Fruit fly (Drosophila melanogaster) whole organism, embryonic: ENCODE measurements around the gene CG12069.
A peak's percentile ranks its signal among the peaks of the same experiment; 100 is the strongest.

Experiments used
- Ada2b ChIP-seq: fragments of 200-800 bp; sonication (Bioruptor generic); IDR thresholded peaks from 2 replicates; pipeline ENCODE4 v1.3.6; 2022; ENCODE audit warnings: missing biosample characterization, missing genetic modification characterization
- Awh ChIP-seq: fragments of 200-800 bp; sonication (Bioruptor generic); IDR thresholded peaks from 2 replicates; pipeline ENCODE4, ENCODE4 v1.3.6; 2022; ENCODE audit warnings: missing biosample characterization, missing genetic modification characterization
- B-H1 ChIP-seq: fragments of 200-800 bp; sonication (Bioruptor generic); IDR thresholded peaks from 3 replicates; pipeline ENCODE4 v1.3.6; 2022; ENCODE audit warnings: missing biosample characterization, missing genetic modification characterization
- Blimp-1 ChIP-seq: fragments of 200-800 bp; sonication (Bioruptor generic); optimal IDR thresholded peaks from 3 replicates; lab custom pipeline; 2018; ENCODE audit warnings: missing biosample characterization, missing genetic modification characterization, mild to moderate bottlenecking, moderate library complexity, missing genetic modification reagents
- CG10274 ChIP-seq: fragments of 200-800 bp; sonication (Bioruptor generic); optimal IDR thresholded peaks from 3 replicates; lab custom pipeline; 2017; ENCODE audit warnings: missing biosample characterization, mild to moderate bottlenecking, missing genetic modification characterization
- CG10543 ChIP-seq: fragments of 200-800 bp; sonication (Bioruptor generic); optimal IDR thresholded peaks from 3 replicates; lab custom pipeline; 2017; ENCODE audit warnings: missing biosample characterization, mild to moderate bottlenecking, missing genetic modification characterization, moderate library complexity
- CG11398 ChIP-seq: fragments of 200-800 bp; sonication (Bioruptor generic); optimal IDR thresholded peaks from 2 replicates; lab custom pipeline; 2016; ENCODE audit warnings: missing biosample characterization, missing genetic modification characterization
- CG12104 ChIP-seq: fragments of 200-800 bp; sonication (Bioruptor generic); optimal IDR thresholded peaks from 3 replicates; lab custom pipeline; 2016; ENCODE audit warnings: missing biosample characterization, missing genetic modification characterization
- CG12299 ChIP-seq: fragments of 200-800 bp; sonication (Bioruptor generic); optimal IDR thresholded peaks from 2 replicates; lab custom pipeline; 2018; ENCODE audit warnings: missing biosample characterization, mild to moderate bottlenecking, missing genetic modification characterization
- CG14014 ChIP-seq: fragments of 200-800 bp; sonication (Bioruptor generic); IDR thresholded peaks from 2 replicates; pipeline ENCODE4 v1.3.6; 2022; ENCODE audit warnings: missing biosample characterization, missing genetic modification characterization
- CG16813 ChIP-seq: fragments of 200-800 bp; sonication (Bioruptor generic); IDR thresholded peaks from 3 replicates; pipeline ENCODE4 v1.3.6; 2022; ENCODE audit warnings: missing biosample characterization, missing genetic modification characterization; ENCODE audit not compliant: partially characterized antibody
- CG17361 ChIP-seq: fragments of 200-800 bp; sonication (Bioruptor generic); IDR thresholded peaks from 3 replicates; pipeline ENCODE4 v1.3.6; 2022; ENCODE audit warnings: missing biosample characterization, missing genetic modification characterization
- CG2875 ChIP-seq: fragments of 200-800 bp; sonication (Bioruptor generic); optimal IDR thresholded peaks from 2 replicates; lab custom pipeline; 2017; ENCODE audit warnings: missing biosample characterization, mild to moderate bottlenecking, missing genetic modification characterization, missing genetic modification reagents
- CG4707 ChIP-seq: fragments of 200-800 bp; sonication (Bioruptor generic); optimal IDR thresholded peaks from 2 replicates; lab custom pipeline; 2018; ENCODE audit warnings: missing biosample characterization, mild to moderate bottlenecking, missing genetic modification characterization, moderate library complexity
- CG4730 ChIP-seq: fragments of 200-800 bp; sonication (Bioruptor generic); IDR thresholded peaks from 2 replicates; pipeline ENCODE4 v1.3.6; 2022; ENCODE audit warnings: missing biosample characterization, missing genetic modification characterization
- CG7745 ChIP-seq: fragments of 200-800 bp; sonication (Bioruptor generic); optimal IDR thresholded peaks from 2 replicates; lab custom pipeline; 2018; ENCODE audit warnings: missing biosample characterization, mild to moderate bottlenecking, missing genetic modification characterization, moderate library complexity
- CG8281 ChIP-seq: fragments of 200-800 bp; sonication (Bioruptor generic); optimal IDR thresholded peaks from 2 replicates; lab custom pipeline; 2018; ENCODE audit warnings: missing biosample characterization, mild to moderate bottlenecking, missing genetic modification characterization, moderate library complexity
- CG8290 ChIP-seq, 3 experiments: fragments of 200-800 bp; sonication (Bioruptor generic); optimal IDR thresholded peaks; 2 replicates each; lab custom pipeline; 2016 to 2019; ENCODE audit warnings: missing biosample characterization in 3 of 3, missing genetic modification characterization in 3 of 3, mild to moderate bottlenecking in 2 of 3, moderate library complexity in 1 of 3
- CG8765 ChIP-seq: fragments of 200-800 bp; sonication (Bioruptor generic); IDR thresholded peaks from 2 replicates; pipeline ENCODE4 v1.3.6; 2022; ENCODE audit warnings: missing biosample characterization, missing genetic modification characterization
- CG9609 ChIP-seq: fragments of 200-800 bp; sonication (Bioruptor generic); optimal IDR thresholded peaks from 3 replicates; lab custom pipeline; 2016; ENCODE audit warnings: missing biosample characterization, missing genetic modification characterization
- Drgx ChIP-seq: fragments of 200-800 bp; sonication (Bioruptor generic); IDR thresholded peaks from 2 replicates; pipeline ENCODE4 v1.3.6; 2022; ENCODE audit warnings: missing biosample characterization, missing genetic modification characterization
- Ets65A ChIP-seq: fragments of 200-800 bp; sonication (Bioruptor generic); peaks from one replicate; lab custom pipeline; 2016; ENCODE audit warnings: missing biosample characterization, missing genetic modification characterization
- HHEX ChIP-seq: fragments of 200-800 bp; sonication (Bioruptor generic); optimal IDR thresholded peaks from 3 replicates; lab custom pipeline; 2017; ENCODE audit warnings: missing biosample characterization, mild to moderate bottlenecking, missing genetic modification characterization, missing genetic modification reagents
- Hand ChIP-seq: fragments of 200-800 bp; sonication (Bioruptor generic); optimal IDR thresholded peaks from 2 replicates; lab custom pipeline; 2017; ENCODE audit warnings: mild to moderate bottlenecking, missing biosample characterization, missing genetic modification reagents, missing genetic modification characterization
- Hsf ChIP-seq: fragments of 200-800 bp; sonication (Bioruptor generic); optimal IDR thresholded peaks from 3 replicates; lab custom pipeline; 2016; ENCODE audit warnings: missing biosample characterization, missing genetic modification characterization
- Mad ChIP-seq: fragments of 200-800 bp; sonication (Bioruptor generic); optimal IDR thresholded peaks from 2 replicates; lab custom pipeline; 2016; ENCODE audit warnings: missing biosample characterization, missing genetic modification characterization
- Nf-YA ChIP-seq: fragments of 200-800 bp; sonication (Bioruptor generic); IDR thresholded peaks from 2 replicates; pipeline ENCODE4 v1.3.6; 2022; ENCODE audit warnings: missing biosample characterization, missing genetic modification characterization
- Pdp1 ChIP-seq, 2 experiments: fragments of 200-800 bp; sonication (Bioruptor generic); optimal IDR thresholded peaks; 3 replicates each; lab custom pipeline; 2016; ENCODE audit warnings: missing biosample characterization in 2 of 2, missing genetic modification characterization in 2 of 2, mild to moderate bottlenecking in 1 of 2, moderate library complexity in 1 of 2
- Ravus ChIP-seq: fragments of 200-800 bp; sonication (Bioruptor generic); IDR thresholded peaks from 2 replicates; pipeline ENCODE4 v1.3.6; 2022; ENCODE audit warnings: missing biosample characterization, missing genetic modification characterization
- Rx ChIP-seq: fragments of 200-800 bp; sonication (Bioruptor generic); IDR thresholded peaks from 2 replicates; pipeline ENCODE4 v1.3.6; 2022; ENCODE audit warnings: missing biosample characterization, missing genetic modification characterization
- Stat92E ChIP-seq, 3 experiments: fragments of >200 bp in 2 of 3; fragments of 200-800 bp in 1 of 3; sonication (Bioruptor generic) in 1 of 3; optimal IDR thresholded peaks; 2 replicates each; lab custom pipeline; 2017 to 2019; ENCODE audit warnings: missing biosample characterization in 3 of 3, missing genetic modification characterization in 3 of 3, mild to moderate bottlenecking in 1 of 3, moderate library complexity in 1 of 3
- ab ChIP-seq: fragments of 200-800 bp; sonication (Bioruptor generic); optimal IDR thresholded peaks from 2 replicates; lab custom pipeline; 2016; ENCODE audit warnings: missing biosample characterization, missing genetic modification characterization
- bbx ChIP-seq: fragments of 200-800 bp; sonication (Bioruptor generic); IDR thresholded peaks from 2 replicates; pipeline ENCODE4 v1.3.6; 2022; ENCODE audit warnings: missing biosample characterization, missing genetic modification characterization; ENCODE audit not compliant: partially characterized antibody
- chm ChIP-seq: fragments of 200-800 bp; sonication (Bioruptor generic); IDR thresholded peaks from 2 replicates; pipeline ENCODE4 v1.3.6; 2022; ENCODE audit warnings: missing biosample characterization, missing genetic modification characterization
- da ChIP-seq: fragments of 200-800 bp; sonication (Bioruptor generic); optimal IDR thresholded peaks from 2 replicates; lab custom pipeline; 2016; ENCODE audit warnings: missing biosample characterization, missing genetic modification characterization
- hb ChIP-seq: fragments of 200-800 bp; sonication (Bioruptor generic); IDR thresholded peaks from 3 replicates; pipeline ENCODE4 v1.3.6; 2022; ENCODE audit warnings: missing biosample characterization, missing genetic modification characterization; ENCODE audit not compliant: partially characterized antibody
- insv ChIP-seq, 2 experiments: fragments of 200-800 bp; sonication (Bioruptor generic); optimal IDR thresholded peaks; 3 replicates each; lab custom pipeline; 2016 to 2018; ENCODE audit warnings: missing biosample characterization in 2 of 2, missing genetic modification characterization in 2 of 2
- jigr1 ChIP-seq: fragments of 200-800 bp; sonication (Bioruptor generic); IDR thresholded peaks from 3 replicates; pipeline ENCODE4 v1.3.6; 2022; ENCODE audit warnings: missing biosample characterization, missing genetic modification characterization
- knrl ChIP-seq: fragments of 200-800 bp; sonication (Bioruptor generic); IDR thresholded peaks from 3 replicates; pipeline ENCODE4 v1.3.6; 2022; ENCODE audit warnings: missing biosample characterization, missing genetic modification characterization; ENCODE audit not compliant: partially characterized antibody
- mld ChIP-seq: fragments of 200-800 bp; sonication (Bioruptor generic); IDR thresholded peaks from 3 replicates; pipeline ENCODE4 v1.3.6; 2022; ENCODE audit warnings: missing biosample characterization, missing genetic modification characterization; ENCODE audit not compliant: partially characterized antibody
- nerfin-1 ChIP-seq: fragments of 200-800 bp; sonication (Bioruptor generic); optimal IDR thresholded peaks from 3 replicates; lab custom pipeline; 2019; ENCODE audit warnings: missing biosample characterization, mild to moderate bottlenecking, missing genetic modification characterization, moderate library complexity
- nom ChIP-seq: fragments of 200-800 bp; sonication (Bioruptor generic); optimal IDR thresholded peaks from 2 replicates; lab custom pipeline; 2017; ENCODE audit warnings: missing biosample characterization, missing genetic modification characterization, mild to moderate bottlenecking, moderate library complexity, missing genetic modification reagents
- rib ChIP-seq: fragments of 200-800 bp; sonication (Bioruptor generic); IDR thresholded peaks from 2 replicates; pipeline ENCODE4 v1.3.6; 2022; ENCODE audit warnings: missing biosample characterization, missing genetic modification characterization
- row ChIP-seq: fragments of 200-800 bp; sonication (Bioruptor generic); IDR thresholded peaks from 3 replicates; pipeline ENCODE4 v1.3.6; 2022; ENCODE audit warnings: missing biosample characterization, missing genetic modification characterization
- sc ChIP-seq, 3 experiments: fragments of >200 bp in 2 of 3; fragments of 200-800 bp in 1 of 3; sonication (Bioruptor generic) in 1 of 3; optimal IDR thresholded peaks; 2 replicates in 2 of 3; 3 replicates in 1 of 3; lab custom pipeline; 2017; ENCODE audit warnings: mild to moderate bottlenecking in 1 of 3, missing biosample characterization in 1 of 3, missing genetic modification characterization in 1 of 3, missing genetic modification reagents in 1 of 3
- toy ChIP-seq: fragments of 200-800 bp; sonication (Bioruptor generic); IDR thresholded peaks from 2 replicates; pipeline ENCODE4 v1.3.6; 2022; ENCODE audit warnings: missing biosample characterization, missing genetic modification characterization
- trem ChIP-seq: fragments of 200-800 bp; optimal IDR thresholded peaks from 3 replicates; lab custom pipeline; 2019; ENCODE audit warnings: missing biosample characterization, mild to moderate bottlenecking, missing genetic modification characterization, moderate library complexity
- trh ChIP-seq: fragments of 200-800 bp; sonication (Bioruptor generic); optimal IDR thresholded peaks from 2 replicates; lab custom pipeline; 2016; ENCODE audit warnings: missing biosample characterization, missing genetic modification characterization
- twi ChIP-seq: fragments of 200-800 bp; optimal IDR thresholded peaks from 2 replicates; lab custom pipeline; 2019; ENCODE audit warnings: missing biosample characterization, mild to moderate bottlenecking, missing genetic modification characterization, moderate library complexity
- zfh2 ChIP-seq: fragments of 200-800 bp; sonication (Bioruptor generic); optimal IDR thresholded peaks from 2 replicates; lab custom pipeline; 2016; ENCODE audit warnings: missing biosample characterization, missing genetic modification characterization

Gene CG12069

dm6 chr3R:30729013-30729412 is 33.7 kb upstream of the CG12069 start (continued):
- TF ChIP-seq mld (GFP tag; lab: Robert Waterston, UW): no peak
- no peak for TF ChIP-seq CG7745 (tag; lab: Kevin White, UChicago)
- peak in 1 of 2 experiments; percentile 24 for TF ChIP-seq Pdp1 (GFP tag; optimal IDR thresholded peaks at IDR 0.05; lab: Kevin White, UChicago)
- TF ChIP-seq CG4707 (GFP tag; lab: Kevin White, UChicago): no peak
- 0 out of 3 replicates have a peak, but pooled peaks have one; percentile 32 for TF ChIP-seq CG17361 (GFP tag; lab: Robert Waterston, UW)
- no peak for TF ChIP-seq sc (optimal IDR thresholded peaks at IDR 0.05; lab: Kevin White, UChicago)
- TF ChIP-seq sc (GFP tag; optimal IDR thresholded peaks at IDR 0.05; lab: Kevin White, UChicago): no peak
- TF ChIP-seq CG12104 (GFP tag; lab: Kevin White, UChicago): no peak
- no peak for TF ChIP-seq trem (tag; lab: Kevin White, UChicago)
- no peak for TF ChIP-seq CG10543 (GFP tag; lab: Kevin White, UChicago)
- no peak for TF ChIP-seq jigr1
- no peak for TF ChIP-seq ab (GFP tag; lab: Kevin White, UChicago)
- no peak for TF ChIP-seq Drgx (GFP tag; lab: Robert Waterston, UW)
- no peak for TF ChIP-seq chm (GFP tag; lab: Robert Waterston, UW)
- TF ChIP-seq row: peak; percentile 37; the same call in 1 of the 3 replicates
- no peak for TF ChIP-seq insv (GFP tag; optimal IDR thresholded peaks at IDR 0.05; lab: Kevin White, UChicago)
- no peak for TF ChIP-seq nom
- no peak for TF ChIP-seq Mad (GFP tag; lab: Kevin White, UChicago)
- no peak for TF ChIP-seq Awh (GFP tag; lab: Robert Waterston, UW)
- no peak for TF ChIP-seq CG8765 (GFP tag; lab: Robert Waterston, UW)
- no peak for TF ChIP-seq CG12299 (tag; lab: Kevin White, UChicago)
- no peak for TF ChIP-seq Hand (GFP tag; lab: Kevin White, UChicago)
- no peak for TF ChIP-seq rib (GFP tag; lab: Robert Waterston, UW)
- TF ChIP-seq knrl (GFP tag; lab: Robert Waterston, UW): no peak
- no peak for TF ChIP-seq nerfin-1 (tag; lab: Kevin White, UChicago)
- TF ChIP-seq B-H1: no peak
- TF ChIP-seq trh (GFP tag; lab: Kevin White, UChicago): no peak
- TF ChIP-seq bbx (GFP tag; lab: Robert Waterston, UW): no peak
- peak; percentile 25 for TF ChIP-seq Blimp-1 (GFP tag; lab: Kevin White, UChicago)
- TF ChIP-seq CG10274: no peak
- no peak for TF ChIP-seq Nf-YA (GFP tag; lab: Robert Waterston, UW)
- TF ChIP-seq CG16813 (GFP tag; lab: Robert Waterston, UW): no peak
- no peak for TF ChIP-seq Ravus
- no peak for TF ChIP-seq CG14014 (GFP tag; lab: Robert Waterston, UW)
- TF ChIP-seq HHEX (GFP tag; lab: Kevin White, UChicago): no peak
- TF ChIP-seq Ada2b (GFP tag; lab: Robert Waterston, UW): no peak
- no peak for TF ChIP-seq hb
- no peak for TF ChIP-seq CG11398 (GFP tag; lab: Kevin White, UChicago)
- TF ChIP-seq Hsf (GFP tag; lab: Kevin White, UChicago): no peak
- TF ChIP-seq CG8290 (GFP tag; optimal IDR thresholded peaks at IDR 0.05; lab: Kevin White, UChicago): no peak
- TF ChIP-seq CG8290 (tag; optimal IDR thresholded peaks at IDR 0.05; lab: Kevin White, UChicago): peak in 1 of 2 experiments; percentile 48
- TF ChIP-seq CG2875 (GFP tag; lab: Kevin White, UChicago): no peak
- TF ChIP-seq CG9609: no peak
- TF ChIP-seq zfh2 (GFP tag; lab: Kevin White, UChicago): no peak
- no peak for TF ChIP-seq da (GFP tag; lab: Kevin White, UChicago)
- TF ChIP-seq Stat92E (GFP tag; optimal IDR thresholded peaks at IDR 0.05; lab: Kevin White, UChicago): no peak
- TF ChIP-seq Ets65A (GFP tag; lab: Kevin White, UChicago): no peak
- TF ChIP-seq toy (GFP tag; lab: Robert Waterston, UW): no peak
- no peak for TF ChIP-seq CG4730
- TF ChIP-seq Rx (GFP tag; lab: Robert Waterston, UW): no peak
- TF ChIP-seq CG8281 (tag; lab: Kevin White, UChicago): no peak
- no peak for TF ChIP-seq twi (tag; lab: Kevin White, UChicago)
